Worm (Caenorhabditis elegans): ENCODE measurements around the gene cpd-2.

cpd-2 gene

ce11 chrX:16056404-16056803, 6.7 kb downstream of the cpd-2 start (continued):
- 0 out of 2 replicates have a peak, but pooled peaks have one; percentile 8 for TF ChIP-seq F37B4.10 (GFP tag; IDR thresholded peaks at IDR 0.05)
- TF ChIP-seq nfya-2 (GFP tag; IDR thresholded peaks at IDR 0.05): no peak
- TF ChIP-seq cebp-2 (GFP tag; IDR thresholded peaks at IDR 0.05): peak; percentile 99
- peak; percentile 93 for TF ChIP-seq ztf-6 (GFP tag; IDR thresholded peaks at IDR 0.05)
- TF ChIP-seq ceh-27 (GFP tag; optimal IDR thresholded peaks at IDR 0.05): peak; percentile 95
- peak; percentile 64 for TF ChIP-seq pha-4 (tag; optimal IDR thresholded peaks at IDR 0.05)
- TF ChIP-seq lsl-1 (GFP tag; optimal IDR thresholded peaks at IDR 0.05): no peak
- peak; percentile 94 for TF ChIP-seq ztf-22 (GFP tag; optimal IDR thresholded peaks at IDR 0.05)
- peak; percentile 97 for TF ChIP-seq Y53G8AR.9 (GFP tag; conservative IDR thresholded peaks at IDR 0.05)
- no peak for TF ChIP-seq D2030.7 (GFP tag; IDR thresholded peaks at IDR 0.05)
- peak; percentile 59 for TF ChIP-seq snpc-4 (GFP tag; optimal IDR thresholded peaks at IDR 0.05)
- TF ChIP-seq snpc-4 (tag; optimal IDR thresholded peaks at IDR 0.05): peak in 3 of 4 experiments; percentile 82 to 90 (median 89)
- TF ChIP-seq snpc-1.3 (tag; optimal IDR thresholded peaks at IDR 0.05; ENCODE audit: insufficient read depth): peak; percentile 15
- peak; percentile 99 for TF ChIP-seq Y56A3A.18 (GFP tag; IDR thresholded peaks at IDR 0.05)
- TF ChIP-seq unc-130 (GFP tag; optimal IDR thresholded peaks at IDR 0.05): peak; percentile 11
- TF ChIP-seq lag-1 (GFP tag; IDR thresholded peaks at IDR 0.05): peak; percentile 95
- no peak for TF ChIP-seq nfya-1 (tag; optimal IDR thresholded peaks at IDR 0.05; ENCODE audit: borderline replicate concordance, insufficient read depth)
- TF ChIP-seq F33H1.4 (GFP tag; IDR thresholded peaks at IDR 0.05): peak; percentile 36
- peak; percentile 22 for TF ChIP-seq mxl-1 (tag; optimal IDR thresholded peaks at IDR 0.05)
- no peak for TF ChIP-seq ztf-28 (GFP tag; IDR thresholded peaks at IDR 0.05)
- peak; percentile 93 for TF ChIP-seq nhr-90 (tag; optimal IDR thresholded peaks at IDR 0.05)
- TF ChIP-seq C06A6.2 (GFP tag; conservative IDR thresholded peaks at IDR 0.05): peak; percentile 96
- TF ChIP-seq die-1 (tag; optimal IDR thresholded peaks at IDR 0.05): peak; percentile 12
- peak; percentile 81; the same call in 1 of the 2 replicates for TF ChIP-seq bed-2 (GFP tag; IDR thresholded peaks at IDR 0.05)
- TF ChIP-seq B0261.1 (tag; optimal IDR thresholded peaks at IDR 0.05): peak; percentile 58
- TF ChIP-seq snpc-1.1 (tag; optimal IDR thresholded peaks at IDR 0.05; ENCODE audit: insufficient read depth): no peak
- TF ChIP-seq egl-44 (GFP tag; IDR thresholded peaks at IDR 0.05): no peak; the same call in none of the 2 replicates
- peak; percentile 77 for TF ChIP-seq ceh-79 (tag; optimal IDR thresholded peaks at IDR 0.05)
- TF ChIP-seq ets-4 (GFP tag; optimal IDR thresholded peaks at IDR 0.05): peak; percentile 85
- TF ChIP-seq zim-3 (tag; optimal IDR thresholded peaks at IDR 0.05): peak; percentile 6
- no peak for TF ChIP-seq Y53F4B.3 (GFP tag; IDR thresholded peaks at IDR 0.05)
- TF ChIP-seq C17E4.6 (GFP tag; IDR thresholded peaks at IDR 0.05): peak; percentile 83
- TF ChIP-seq rpc-1 (optimal IDR thresholded peaks at IDR 0.05): peak; percentile 26
- TF ChIP-seq rpc-1 (tag; optimal IDR thresholded peaks at IDR 0.05): no peak
- peak; percentile 95 for TF ChIP-seq T07F8.4 (tag; optimal IDR thresholded peaks at IDR 0.05)
- no peak for TF ChIP-seq madf-8 (GFP tag; conservative IDR thresholded peaks at IDR 0.05)
- TF ChIP-seq somi-1 (GFP tag; optimal IDR thresholded peaks at IDR 0.05): peak; percentile 97
- peak; percentile 46 to 56 for TF ChIP-seq rec-8 (tag; optimal IDR thresholded peaks at IDR 0.05)
- peak; percentile 28 for TF ChIP-seq attf-5 (GFP tag; optimal IDR thresholded peaks at IDR 0.05)
- TF ChIP-seq egrh-3 (GFP tag; IDR thresholded peaks at IDR 0.05): peak; percentile 58
- peak; percentile 21; the same call in 1 of the 2 replicates for TF ChIP-seq Y67H2A.10 (GFP tag; conservative IDR thresholded peaks at IDR 0.05)
- no peak for TF ChIP-seq madf-6 (GFP tag; IDR thresholded peaks at IDR 0.05)
- no peak for TF ChIP-seq efl-1 (GFP tag; optimal IDR thresholded peaks at IDR 0.05)
- no peak for TF ChIP-seq ama-1 (optimal IDR thresholded peaks at IDR 0.05)
- TF ChIP-seq ama-1 (GFP tag; optimal IDR thresholded peaks at IDR 0.05): peak; percentile 82 to 88
- TF ChIP-seq F57C9.4 (tag; optimal IDR thresholded peaks at IDR 0.05): peak; percentile 39
- TF ChIP-seq lin-26 (GFP tag; IDR thresholded peaks at IDR 0.05): no peak; the same call in 1 of the 2 replicates
- peak; percentile 56 for TF ChIP-seq athp-1 (tag; optimal IDR thresholded peaks at IDR 0.05)
- peak; percentile 84; the same call in 1 of the 2 replicates for TF ChIP-seq hmg-1.2 (GFP tag; IDR thresholded peaks at IDR 0.05)
